Fruit fly (Drosophila melanogaster) whole organism, adult: ENCODE results near the gene CG14933.

ENCODE experiments used
- CG12768 ChIP-seq: fragments of 200-800 bp; sonication (Bioruptor generic); optimal IDR thresholded peaks from 2 replicates; lab custom pipeline; 2017; ENCODE audit warnings: missing biosample characterization, missing genetic modification characterization, mild to moderate bottlenecking, moderate library complexity, missing genetic modification reagents
- CG1620 ChIP-seq: fragments of 200-800 bp; sonication (Bioruptor generic); optimal IDR thresholded peaks from 2 replicates; lab custom pipeline; 2016; ENCODE audit warnings: missing biosample characterization, missing genetic modification characterization
- CG5204 ChIP-seq: fragments of 200-800 bp; sonication (Bioruptor generic); optimal IDR thresholded peaks from 2 replicates; lab custom pipeline; 2016; ENCODE audit warnings: missing biosample characterization, missing genetic modification characterization
- CG7045 ChIP-seq: fragments of 200-800 bp; sonication (Bioruptor generic); optimal IDR thresholded peaks from 2 replicates; lab custom pipeline; 2017; ENCODE audit warnings: missing biosample characterization, mild to moderate bottlenecking, missing genetic modification characterization
- CG7101 ChIP-seq: fragments of 200-800 bp; sonication (Bioruptor generic); optimal IDR thresholded peaks from 2 replicates; lab custom pipeline; 2018; ENCODE audit warnings: missing biosample characterization, mild to moderate bottlenecking, missing genetic modification characterization, moderate library complexity
- Crg-1 ChIP-seq: fragments of 200-800 bp; sonication (Bioruptor generic); optimal IDR thresholded peaks from 2 replicates; lab custom pipeline; 2016; ENCODE audit warnings: missing biosample characterization, missing genetic modification characterization
- Hr96 ChIP-seq: fragments of 200-800 bp; sonication (Bioruptor generic); optimal IDR thresholded peaks from 2 replicates; lab custom pipeline; 2016; ENCODE audit warnings: missing biosample characterization, missing genetic modification characterization
- Mnt ChIP-seq: fragments of 200-800 bp; sonication (Bioruptor generic); optimal IDR thresholded peaks from 2 replicates; lab custom pipeline; 2016; ENCODE audit warnings: missing biosample characterization, mild to moderate bottlenecking, missing genetic modification characterization
- bab1 ChIP-seq: fragments of 200-800 bp; sonication (Bioruptor generic); optimal IDR thresholded peaks from 3 replicates; lab custom pipeline; 2019; ENCODE audit warnings: missing biosample characterization, mild to moderate bottlenecking, missing genetic modification characterization, moderate library complexity
- pad ChIP-seq: fragments of 200-800 bp; sonication (Bioruptor generic); optimal IDR thresholded peaks from 3 replicates; lab custom pipeline; 2017; ENCODE audit warnings: missing biosample characterization, missing genetic modification characterization, mild to moderate bottlenecking, moderate library complexity, missing genetic modification reagents

DNA sequence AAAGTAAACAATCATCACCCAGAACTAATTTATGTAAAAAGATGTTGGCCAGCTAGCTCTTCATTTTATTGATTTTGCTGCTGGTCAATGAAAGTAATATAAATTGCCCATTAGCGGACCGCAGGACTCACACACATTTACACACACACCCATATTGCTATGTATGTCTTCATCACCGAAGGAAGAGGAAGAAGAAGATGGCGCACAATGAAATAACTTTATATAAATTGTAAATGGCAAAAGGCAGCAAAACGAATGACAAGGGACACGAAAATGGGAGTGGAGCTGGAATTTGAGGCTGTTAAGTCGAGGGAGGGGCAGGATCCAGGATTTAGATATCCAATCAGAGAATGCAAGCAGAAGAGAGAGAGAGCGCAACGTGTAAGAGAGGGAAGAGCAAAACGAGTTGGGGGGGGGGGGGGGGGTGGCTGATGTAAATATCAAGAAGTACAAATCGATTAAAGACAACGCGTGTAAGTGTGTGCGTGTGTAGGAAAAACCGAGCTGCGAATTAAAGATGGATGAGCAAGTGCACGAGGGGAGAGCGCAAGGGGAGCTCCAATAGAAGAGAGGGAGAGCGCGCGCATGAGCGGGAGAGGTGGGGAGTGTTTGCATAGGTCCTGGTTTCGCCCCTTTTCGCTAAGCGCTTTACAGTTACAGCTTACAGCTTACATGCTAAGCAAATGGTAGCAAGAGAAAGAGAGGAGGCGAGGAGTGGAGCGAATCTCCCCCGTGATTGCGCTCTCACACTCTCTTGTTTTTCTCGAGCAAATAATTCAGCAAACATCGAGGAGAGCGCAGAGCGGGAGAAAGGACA, 38.2 kb upstream of the CG14933 start:
- no peak for TF ChIP-seq bab1
- peak; percentile 93 for TF ChIP-seq pad (GFP tag; lab: Kevin White, UChicago)
- TF ChIP-seq CG7101, result no peak
- TF ChIP-seq Mnt (GFP tag; lab: Kevin White, UChicago), result no peak
- no peak for TF ChIP-seq CG7045 (GFP tag; lab: Kevin White, UChicago)
- no peak for TF ChIP-seq CG1620
- TF ChIP-seq CG5204 (GFP tag; lab: Kevin White, UChicago), result no peak
- TF ChIP-seq Hr96, result no peak
- TF ChIP-seq Crg-1 (GFP tag; lab: Kevin White, UChicago), result no peak
- no peak for TF ChIP-seq CG12768
